Fruit fly (Drosophila melanogaster): ENCODE results near the gene corto.

DNA sequence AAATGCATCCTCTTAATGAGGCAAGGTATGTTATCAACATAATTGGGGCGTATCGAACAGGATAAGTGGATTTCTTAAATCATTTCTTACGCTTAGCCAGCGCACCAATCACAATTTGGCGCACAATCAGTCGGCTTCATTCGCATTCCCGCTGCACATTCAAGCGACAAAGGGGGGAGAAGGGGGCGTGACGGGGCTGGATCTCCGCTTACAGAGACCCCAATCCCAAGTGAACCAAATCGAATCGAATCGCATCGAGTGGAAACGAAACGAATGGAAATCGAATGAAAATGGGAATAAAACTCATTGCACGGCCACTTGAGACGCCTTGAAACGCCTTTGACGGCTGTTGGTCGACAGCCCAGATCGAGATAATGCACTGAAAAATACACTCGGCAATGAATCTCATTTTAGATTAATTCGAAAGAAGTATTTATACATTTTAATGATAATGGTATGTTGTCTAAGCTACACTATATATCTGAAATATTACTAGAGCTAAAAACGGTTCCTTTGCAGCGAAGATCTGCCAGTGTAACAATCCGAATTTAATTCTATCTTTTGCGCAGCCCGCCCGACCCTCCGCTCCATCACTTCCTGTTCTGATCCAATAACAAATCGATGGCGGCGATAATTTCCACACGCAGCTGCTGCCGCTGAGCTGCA lies 8.4 kb upstream of the corto start:
- no peak for TF ChIP-seq psq (optimal IDR thresholded peaks at IDR 0.05)
- TF ChIP-seq pan (optimal IDR thresholded peaks at IDR 0.05), result no peak
- no peak for TF ChIP-seq Dll (optimal IDR thresholded peaks at IDR 0.05)
- TF ChIP-seq CG8478 (optimal IDR thresholded peaks at IDR 0.05), result no peak
- no peak for TF ChIP-seq EcR (GFP tag; optimal IDR thresholded peaks at IDR 0.05)

Data from whole organism.